Worm (Caenorhabditis elegans) whole organism, L4 larva: Measurements from ENCODE around the gene lipl-4.

ENCODE experiments used
- F44E2.7 ChIP-seq: fragments of 200-800 bp; sonication (Bioruptor generic); IDR thresholded peaks from 2 replicates; pipeline ENCODE4 v2.1.2; 2022; ENCODE audit warnings: missing genetic modification characterization, missing compliant biosample characterization
- Y5F2A.4 ChIP-seq: fragments of 200-800 bp; sonication (Bioruptor generic); optimal IDR thresholded peaks from 2 replicates; lab custom pipeline; 2018; ENCODE audit warnings: mild to moderate bottlenecking, missing genetic modification characterization, missing compliant biosample characterization
- ama-1 ChIP-seq: fragments of 150-350 bp; optimal IDR thresholded peaks from 2 replicates; lab custom pipeline; 2014; ENCODE audit warnings: inconsistent platforms, mixed read lengths
- ceh-82 ChIP-seq: sonication (generic microtip); optimal IDR thresholded peaks from 2 replicates; lab custom pipeline; 2017; ENCODE audit warnings: missing biosample characterization, missing genetic modification characterization
- lin-39 ChIP-seq: fragments of 150-350 bp; optimal IDR thresholded peaks from 2 replicates; lab custom pipeline; 2014; ENCODE audit warnings: missing biosample characterization, missing genetic modification reagents, missing genetic modification characterization
- nhr-237 ChIP-seq: sonication (generic microtip); optimal IDR thresholded peaks from 2 replicates; lab custom pipeline; 2017; ENCODE audit warnings: missing biosample characterization, missing genetic modification characterization
- snpc-4 ChIP-seq: fragments of 150-350 bp; optimal IDR thresholded peaks from 2 replicates; lab custom pipeline; 2014; ENCODE audit warnings: missing biosample characterization, missing genetic modification characterization
- zag-1 ChIP-seq: fragments of 150-350 bp; optimal IDR thresholded peaks from 2 replicates; lab custom pipeline; 2014; ENCODE audit warnings: missing biosample characterization, missing genetic modification characterization
- ztf-11 ChIP-seq: fragments of 150-350 bp; optimal IDR thresholded peaks from 2 replicates; lab custom pipeline; 2014; ENCODE audit warnings: missing biosample characterization, missing genetic modification characterization

- TF ChIP-seq snpc-4 (tag; lab: Kevin White, UChicago), result no peak
- no peak for TF ChIP-seq ceh-82 (tag; lab: Kevin White, UChicago)
- no peak for TF ChIP-seq zag-1 (tag; lab: Kevin White, UChicago)
- TF ChIP-seq Y5F2A.4 (GFP tag; lab: Kevin White, UChicago), result no peak
- no peak for TF ChIP-seq ztf-11 (tag; lab: Kevin White, UChicago)
- no peak for TF ChIP-seq nhr-237 (tag; lab: Kevin White, UChicago)
- no peak for TF ChIP-seq lin-39 (tag; lab: Kevin White, UChicago)
- no peak for TF ChIP-seq ama-1 (lab: Kevin White, UChicago)
- TF ChIP-seq F44E2.7, result no peak
These were observed 26.6 kb downstream of the lipl-4 start, which contains the start of gene EGAP9.4 for ce11 chrV:6576567-6576966.
